Worm (Caenorhabditis elegans) whole organism, late embryonic: ENCODE data around the gene AC8.10.
"Not testable (repeated sequence)": the region's sequence is repeated elsewhere in the genome, so short reads cannot be mapped to it uniquely, and the experiment has no call there.

Experiments used
- F13H6.1 ChIP-seq: sonication (generic microtip); optimal IDR thresholded peaks from 2 replicates; lab custom pipeline; 2016; ENCODE audit warnings: missing genetic modification characterization, missing compliant biosample characterization
- ahr-1 ChIP-seq: sonication (generic microtip); optimal IDR thresholded peaks from 2 replicates; lab custom pipeline; 2016; ENCODE audit warnings: missing genetic modification characterization, missing compliant biosample characterization
- ama-1 ChIP-seq: fragments of 150-350 bp; optimal IDR thresholded peaks from 2 replicates; lab custom pipeline; 2014
- ceh-9 ChIP-seq: sonication (generic microtip); optimal IDR thresholded peaks from 2 replicates; lab custom pipeline; 2016; ENCODE audit warnings: mild to moderate bottlenecking, missing genetic modification characterization, inconsistent platforms, missing compliant biosample characterization
- dmd-4 ChIP-seq: sonication (generic microtip); optimal IDR thresholded peaks from 2 replicates; lab custom pipeline; 2016; ENCODE audit warnings: borderline replicate concordance, missing genetic modification characterization, missing compliant biosample characterization
- elt-2 ChIP-seq: sonication (generic microtip); optimal IDR thresholded peaks from 2 replicates; lab custom pipeline; 2016; ENCODE audit warnings: missing genetic modification reagents, missing genetic modification characterization, missing compliant biosample characterization
- hlh-13 ChIP-seq: fragments of 200-800 bp; sonication (Bioruptor generic); optimal IDR thresholded peaks from 2 replicates; lab custom pipeline; 2018; ENCODE audit warnings: mild to moderate bottlenecking, missing genetic modification characterization, missing compliant biosample characterization
- nhr-11 ChIP-seq: fragments of 150-350 bp; optimal IDR thresholded peaks from 2 replicates; lab custom pipeline; 2014; ENCODE audit warnings: missing biosample characterization, missing genetic modification characterization
- nhr-232 ChIP-seq: sonication (generic microtip); optimal IDR thresholded peaks from 2 replicates; lab custom pipeline; 2016; ENCODE audit warnings: missing genetic modification characterization, missing compliant biosample characterization
- pha-4 ChIP-seq: fragments of 150-350 bp; optimal IDR thresholded peaks from 2 replicates; lab custom pipeline; 2018; ENCODE audit warnings: missing biosample characterization, missing genetic modification reagents, missing genetic modification characterization
- pqm-1 ChIP-seq: sonication (generic microtip); optimal IDR thresholded peaks from 2 replicates; lab custom pipeline; 2016; ENCODE audit warnings: missing genetic modification characterization, missing compliant biosample characterization
- syd-9 ChIP-seq: sonication (generic microtip); optimal IDR thresholded peaks from 2 replicates; lab custom pipeline; 2016; ENCODE audit warnings: mild to moderate bottlenecking, missing genetic modification characterization, moderate library complexity, missing compliant biosample characterization
- unc-55 ChIP-seq: sonication (generic microtip); optimal IDR thresholded peaks from 2 replicates; lab custom pipeline; 2017; ENCODE audit warnings: missing biosample characterization, missing genetic modification reagents, missing genetic modification characterization

- not testable (repeated sequence) for TF ChIP-seq ahr-1 (tag; lab: Kevin White, UChicago); nhr-11 (tag; lab: Kevin White, UChicago); ama-1 (lab: Kevin White, UChicago); elt-2 (tag; lab: Kevin White, UChicago); unc-55 (GFP tag; lab: Kevin White, UChicago); syd-9 (tag; lab: Kevin White, UChicago); dmd-4 (tag; lab: Kevin White, UChicago); F13H6.1 (tag; lab: Kevin White, UChicago); hlh-13 (GFP tag; lab: Kevin White, UChicago); ceh-9; pqm-1; nhr-232 (tag; lab: Kevin White, UChicago); pha-4 (tag; lab: Kevin White, UChicago)
These were observed at the start of gene AC8.10 for ce11 chrX:239077-239476.
